Worm (Caenorhabditis elegans) whole organism, L3 larva: ENCODE results near the gene T26C5.2.

Experiments
- aly-2 ChIP-seq: fragments of 150-350 bp; optimal IDR thresholded peaks from 2 replicates; lab custom pipeline; 2014; ENCODE audit warnings: missing biosample characterization, missing genetic modification characterization
- ama-1 ChIP-seq: fragments of 150-350 bp; optimal IDR thresholded peaks from 2 replicates; lab custom pipeline; 2018
- daf-12 ChIP-seq: fragments of 150-350 bp; optimal IDR thresholded peaks from 2 replicates; lab custom pipeline; 2014; ENCODE audit warnings: missing biosample characterization, missing genetic modification reagents, missing genetic modification characterization
- egl-27 ChIP-seq: sonication (generic microtip); optimal IDR thresholded peaks from 4 replicates; lab custom pipeline; 2017; ENCODE audit warnings: missing biosample characterization, missing genetic modification reagents, missing genetic modification characterization
- elt-2 ChIP-seq: sonication (generic microtip); optimal IDR thresholded peaks from 2 replicates; lab custom pipeline; 2016; ENCODE audit warnings: missing genetic modification reagents, mild to moderate bottlenecking, missing genetic modification characterization, missing compliant biosample characterization
- elt-3 ChIP-seq, 3 experiments: fragments of 150-350 bp in 1 of 3; sonication (generic microtip) in 2 of 3; optimal IDR thresholded peaks; 2 replicates in 2 of 3; 4 replicates in 1 of 3; lab custom pipeline; 2014 to 2017; ENCODE audit warnings: missing biosample characterization in 3 of 3, missing genetic modification characterization in 3 of 3
- lin-15B ChIP-seq: fragments of 150-350 bp; optimal IDR thresholded peaks from 2 replicates; lab custom pipeline; 2014; ENCODE audit warnings: missing biosample characterization, missing genetic modification characterization
- nhr-12 ChIP-seq: fragments of 150-350 bp; optimal IDR thresholded peaks from 2 replicates; lab custom pipeline; 2014; ENCODE audit warnings: missing biosample characterization, missing genetic modification characterization
- nhr-237 ChIP-seq: fragments of 150-350 bp; optimal IDR thresholded peaks from 2 replicates; lab custom pipeline; 2014; ENCODE audit warnings: missing biosample characterization, missing genetic modification characterization
- nhr-28 ChIP-seq: fragments of 150-350 bp; optimal IDR thresholded peaks from 2 replicates; lab custom pipeline; 2014; ENCODE audit warnings: missing biosample characterization, missing genetic modification characterization
- nhr-77 ChIP-seq: fragments of 150-350 bp; optimal IDR thresholded peaks from 2 replicates; lab custom pipeline; 2014; ENCODE audit warnings: missing biosample characterization, missing genetic modification characterization
- sea-2 ChIP-seq: fragments of 150-350 bp; sonication (generic microtip); optimal IDR thresholded peaks from 4 replicates; lab custom pipeline; 2014; ENCODE audit warnings: missing biosample characterization, missing genetic modification reagents, missing genetic modification characterization
- snpc-4 ChIP-seq: fragments of 150-350 bp; optimal IDR thresholded peaks from 2 replicates; lab custom pipeline; 2014; ENCODE audit warnings: missing biosample characterization, missing genetic modification characterization
- unc-39 ChIP-seq: sonication (generic microtip); optimal IDR thresholded peaks from 4 replicates; lab custom pipeline; 2017; ENCODE audit warnings: missing biosample characterization, missing genetic modification characterization

ce11 chrII:9241610-9242009 is 8.6 kb downstream of the T26C5.2 start:
- TF ChIP-seq lin-15B (tag; lab: Kevin White, UChicago): no peak
- no peak for TF ChIP-seq elt-2
- no peak for TF ChIP-seq nhr-237
- TF ChIP-seq nhr-12 (tag; lab: Kevin White, UChicago): no peak
- no peak for TF ChIP-seq aly-2 (tag; lab: Kevin White, UChicago)
- no peak for TF ChIP-seq snpc-4 (tag; lab: Kevin White, UChicago)
- no peak for TF ChIP-seq nhr-77 (tag; lab: Kevin White, UChicago)
- no peak for TF ChIP-seq elt-3 (tag; optimal IDR thresholded peaks at IDR 0.05; lab: Kevin White, UChicago)
- TF ChIP-seq egl-27 (tag; lab: Kevin White, UChicago): no peak
- TF ChIP-seq sea-2: no peak
- TF ChIP-seq daf-12: no peak
- no peak for TF ChIP-seq unc-39 (tag; lab: Kevin White, UChicago)
- TF ChIP-seq nhr-28 (tag; lab: Kevin White, UChicago): no peak
- TF ChIP-seq ama-1: no peak
